Fruit fly (Drosophila melanogaster): ENCODE measurements around the gene mRpS21.

mRpS21 gene

DNA sequence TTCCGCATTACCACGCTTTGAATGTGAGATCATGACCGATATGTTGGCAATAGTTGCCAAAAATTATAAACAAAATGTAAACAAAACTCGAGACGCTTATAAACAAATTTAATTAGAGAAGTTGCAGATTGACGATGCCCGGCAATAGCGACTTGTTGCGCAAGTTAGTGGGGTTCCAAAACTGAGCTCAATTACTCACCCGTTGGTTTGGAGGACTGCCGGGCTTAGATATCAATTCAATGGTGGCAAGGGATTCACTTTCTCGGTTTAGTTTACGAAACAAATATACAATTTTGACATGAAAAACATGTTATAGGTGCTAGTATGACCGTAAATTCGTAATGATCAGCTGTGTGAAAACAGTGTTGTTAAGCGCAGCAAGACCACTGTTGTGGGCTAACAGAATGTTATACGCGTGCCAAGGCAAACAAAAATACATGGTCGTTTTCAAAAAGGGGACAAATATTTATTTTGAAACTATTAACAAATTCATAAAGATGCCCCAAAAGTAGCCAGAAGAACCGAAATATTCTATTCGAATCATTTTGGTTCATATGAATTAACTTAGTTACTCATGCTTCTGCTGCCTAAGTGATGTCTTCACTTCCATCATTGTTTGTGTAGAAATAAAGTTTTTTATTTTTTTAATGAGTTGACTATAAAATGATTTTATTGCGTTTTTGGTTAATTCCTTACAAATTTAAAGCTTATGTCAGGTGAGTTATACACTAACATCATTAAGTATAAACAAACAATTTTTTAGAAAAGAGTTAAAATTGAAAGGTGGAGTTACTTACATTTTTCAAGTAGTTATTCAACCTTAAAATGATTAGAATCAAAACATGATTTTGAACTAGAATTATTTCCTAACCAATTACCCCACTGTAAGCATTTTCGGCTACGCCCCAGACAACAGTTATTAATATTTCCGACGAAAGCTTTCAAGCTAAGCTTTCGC lies 14.8 kb downstream of the mRpS21 start, which contains the start of gene Elp6 (continued):
- TF ChIP-seq grn (GFP tag; optimal IDR thresholded peaks at IDR 0.05) = no peak
- TF ChIP-seq fd96Cb (tag; optimal IDR thresholded peaks at IDR 0.05) = peak; percentile 49
- peak; percentile 23 for TF ChIP-seq MESR4 (GFP tag; optimal IDR thresholded peaks at IDR 0.05)
- TF ChIP-seq gce (GFP tag; IDR thresholded peaks at IDR 0.05) = peak; percentile 39; the same call in 1 of the 3 replicates
- no peak for TF ChIP-seq Dfd (GFP tag; optimal IDR thresholded peaks at IDR 0.05)
- peak; percentile 83 for TF ChIP-seq CG3281 (GFP tag; optimal IDR thresholded peaks at IDR 0.05)
- no peak for TF ChIP-seq CG4404 (GFP tag; IDR thresholded peaks at IDR 0.05)
- no peak for TF ChIP-seq luna (GFP tag; optimal IDR thresholded peaks at IDR 0.05)
- TF ChIP-seq CG17829 (tag; optimal IDR thresholded peaks at IDR 0.05) = no peak
- TF ChIP-seq pan (optimal IDR thresholded peaks at IDR 0.05) = no peak
- peak in 1 of 2 experiments; percentile 64 for TF ChIP-seq pan (GFP tag; optimal IDR thresholded peaks at IDR 0.05 in 1 of 2, IDR thresholded peaks at IDR 0.05 in 1 of 2)
- peak; percentile 49 for TF ChIP-seq shn (GFP tag; optimal IDR thresholded peaks at IDR 0.05)
- no peak for TF ChIP-seq CG16779 (GFP tag; IDR thresholded peaks at IDR 0.05)
- no peak for TF ChIP-seq Bgb (GFP tag; IDR thresholded peaks at IDR 0.05; ENCODE audit: partially characterized antibody)
- peak; percentile 62 for TF ChIP-seq CG18262 (tag; optimal IDR thresholded peaks at IDR 0.05)
- TF ChIP-seq cg (GFP tag; optimal IDR thresholded peaks at IDR 0.05) = no peak
- TF ChIP-seq CG5180 (GFP tag; optimal IDR thresholded peaks at IDR 0.05) = peak; percentile 42
- TF ChIP-seq zf30C (GFP tag; optimal IDR thresholded peaks at IDR 0.05) = no peak
- no peak for TF ChIP-seq sr (GFP tag; IDR thresholded peaks at IDR 0.05)
- TF ChIP-seq CG9876 (GFP tag; optimal IDR thresholded peaks at IDR 0.05) = no peak
- TF ChIP-seq CG17359 (tag; optimal IDR thresholded peaks at IDR 0.05) = peak; percentile 57
- peak; percentile 67 for TF ChIP-seq CG32532 (GFP tag; IDR thresholded peaks at IDR 0.05)
- peak; percentile 48 for TF ChIP-seq emc (GFP tag; optimal IDR thresholded peaks at IDR 0.05)
- no peak for TF ChIP-seq CG43689 (GFP tag; IDR thresholded peaks at IDR 0.05)
- TF ChIP-seq al (GFP tag; IDR thresholded peaks at IDR 0.05) = peak; percentile 35; the same call in 1 of the 2 replicates
- no peak for TF ChIP-seq nerfin-2 (GFP tag; IDR thresholded peaks at IDR 0.05; ENCODE audit: partially characterized antibody)
- peak; percentile 30 for TF ChIP-seq CG3163 (GFP tag; optimal IDR thresholded peaks at IDR 0.05)
- TF ChIP-seq CG30020 (tag; optimal IDR thresholded peaks at IDR 0.05) = no peak
- TF ChIP-seq CG2199 (GFP tag; IDR thresholded peaks at IDR 0.05) = no peak
- TF ChIP-seq grau (tag; optimal IDR thresholded peaks at IDR 0.05) = peak; percentile 71
- TF ChIP-seq sna (GFP tag; IDR thresholded peaks at IDR 0.05; ENCODE audit: partially characterized antibody) = no peak
- TF ChIP-seq CG15696 (tag; optimal IDR thresholded peaks at IDR 0.05) = no peak
- TF ChIP-seq CG13894 (tag; optimal IDR thresholded peaks at IDR 0.05) = peak; percentile 32
- no peak for TF ChIP-seq ham (GFP tag; IDR thresholded peaks at IDR 0.05)
- TF ChIP-seq HLHmδ (GFP tag; optimal IDR thresholded peaks at IDR 0.05) = no peak
- peak; percentile 9 for TF ChIP-seq pnt (GFP tag; optimal IDR thresholded peaks at IDR 0.05)
- peak; percentile 23 for TF ChIP-seq repo (GFP tag; optimal IDR thresholded peaks at IDR 0.05)
- TF ChIP-seq schlank (tag; optimal IDR thresholded peaks at IDR 0.05) = no peak
- TF ChIP-seq Hey (tag; optimal IDR thresholded peaks at IDR 0.05) = no peak
- no peak for TF ChIP-seq hkb (optimal IDR thresholded peaks at IDR 0.05)
- peak; percentile 60; the same call in 1 of the 2 replicates for TF ChIP-seq hkb (GFP tag; IDR thresholded peaks at IDR 0.05)
- TF ChIP-seq ase (GFP tag; IDR thresholded peaks at IDR 0.05) = peak; percentile 64
- peak; percentile 72 for TF ChIP-seq lab (GFP tag; optimal IDR thresholded peaks at IDR 0.05)
- no peak for TF ChIP-seq ERR (GFP tag; optimal IDR thresholded peaks at IDR 0.05)
- TF ChIP-seq CG2129 (GFP tag; IDR thresholded peaks at IDR 0.05; ENCODE audit: partially characterized antibody) = no peak
- peak; percentile 17; the same call in 1 of the 2 replicates for TF ChIP-seq E2f2 (GFP tag; IDR thresholded peaks at IDR 0.05)
- TF ChIP-seq hth (optimal IDR thresholded peaks at IDR 0.05) = no peak
- TF ChIP-seq Antp (GFP tag; optimal IDR thresholded peaks at IDR 0.05) = peak; percentile 61
- TF ChIP-seq CG11723 (GFP tag; optimal IDR thresholded peaks at IDR 0.05) = no peak
